Worm (Caenorhabditis elegans) whole organism, late embryonic: ENCODE results near the gene ZK353.4.

Experiments
- C38D4.7 ChIP-seq: fragments of 200-800 bp; sonication (Bioruptor generic); optimal IDR thresholded peaks from 2 replicates; lab custom pipeline; 2018; ENCODE audit warnings: mild to moderate bottlenecking, missing genetic modification characterization, moderate library complexity, missing compliant biosample characterization
- F13H6.1 ChIP-seq: sonication (generic microtip); optimal IDR thresholded peaks from 2 replicates; lab custom pipeline; 2016; ENCODE audit warnings: missing genetic modification characterization, missing compliant biosample characterization
- K09A11.1 ChIP-seq: sonication (generic microtip); optimal IDR thresholded peaks from 2 replicates; lab custom pipeline; 2017; ENCODE audit warnings: antibody characterized with exemption, mild to moderate bottlenecking, missing genetic modification characterization, missing compliant biosample characterization; ENCODE audit not compliant: insufficient read depth
- ahr-1 ChIP-seq: sonication (generic microtip); optimal IDR thresholded peaks from 2 replicates; lab custom pipeline; 2016; ENCODE audit warnings: missing genetic modification characterization, missing compliant biosample characterization
- ceh-14 ChIP-seq: sonication (generic microtip); optimal IDR thresholded peaks from 2 replicates; lab custom pipeline; 2016; ENCODE audit warnings: missing genotype, missing genetic modification characterization, missing compliant biosample characterization
- ceh-18 ChIP-seq: sonication (generic microtip); optimal IDR thresholded peaks from 2 replicates; lab custom pipeline; 2016; ENCODE audit warnings: missing genetic modification characterization, missing compliant biosample characterization
- ceh-19 ChIP-seq: fragments of 200-800 bp; sonication (Bioruptor generic); optimal IDR thresholded peaks from 2 replicates; lab custom pipeline; 2018; ENCODE audit warnings: mild to moderate bottlenecking, missing genetic modification characterization, missing compliant biosample characterization
- ceh-2 ChIP-seq: sonication (generic microtip); optimal IDR thresholded peaks from 2 replicates; lab custom pipeline; 2016; ENCODE audit warnings: missing genotype, missing genetic modification characterization, missing compliant biosample characterization
- ceh-22 ChIP-seq: sonication (generic microtip); optimal IDR thresholded peaks from 2 replicates; lab custom pipeline; 2017; ENCODE audit warnings: missing biosample characterization, missing genetic modification characterization
- ceh-24 ChIP-seq: sonication (generic microtip); optimal IDR thresholded peaks from 2 replicates; lab custom pipeline; 2016; ENCODE audit warnings: mild to moderate bottlenecking, missing genetic modification characterization, missing compliant biosample characterization
- ceh-30 ChIP-seq: fragments of 150-350 bp; optimal IDR thresholded peaks from 2 replicates; lab custom pipeline; 2014; ENCODE audit warnings: missing biosample characterization, missing genetic modification characterization
- ceh-31 ChIP-seq: sonication (generic microtip); optimal IDR thresholded peaks from 2 replicates; lab custom pipeline; 2016; ENCODE audit warnings: missing genetic modification characterization, missing compliant biosample characterization
- ceh-45 ChIP-seq: fragments of 200-800 bp; sonication (Bioruptor generic); IDR thresholded peaks from 2 replicates; pipeline ENCODE4 v1.3.6; 2022; ENCODE audit warnings: missing genetic modification reagents, missing genetic modification characterization, missing compliant biosample characterization
- ceh-48 ChIP-seq: sonication (generic microtip); optimal IDR thresholded peaks from 2 replicates; lab custom pipeline; 2016; ENCODE audit warnings: missing genetic modification characterization, inconsistent platforms, missing compliant biosample characterization
- ceh-6 ChIP-seq: fragments of 200-800 bp; sonication (Bioruptor generic); optimal IDR thresholded peaks from 2 replicates; lab custom pipeline; 2018; ENCODE audit warnings: mild to moderate bottlenecking, missing genetic modification characterization, missing compliant biosample characterization
- ceh-9 ChIP-seq: sonication (generic microtip); optimal IDR thresholded peaks from 2 replicates; lab custom pipeline; 2016; ENCODE audit warnings: mild to moderate bottlenecking, missing genetic modification characterization, inconsistent platforms, missing compliant biosample characterization
- dmd-4 ChIP-seq: sonication (generic microtip); optimal IDR thresholded peaks from 2 replicates; lab custom pipeline; 2016; ENCODE audit warnings: borderline replicate concordance, missing genetic modification characterization, missing compliant biosample characterization
- elt-2 ChIP-seq: sonication (generic microtip); optimal IDR thresholded peaks from 2 replicates; lab custom pipeline; 2016; ENCODE audit warnings: missing genetic modification reagents, missing genetic modification characterization, missing compliant biosample characterization
- elt-4 ChIP-seq: sonication (generic microtip); optimal IDR thresholded peaks from 2 replicates; lab custom pipeline; 2016; ENCODE audit warnings: missing genetic modification characterization, missing compliant biosample characterization
- ets-4 ChIP-seq: sonication (generic microtip); optimal IDR thresholded peaks from 2 replicates; lab custom pipeline; 2016; ENCODE audit warnings: missing genetic modification characterization, missing compliant biosample characterization
- eyg-1 ChIP-seq: sonication (generic microtip); optimal IDR thresholded peaks from 2 replicates; lab custom pipeline; 2016; ENCODE audit warnings: missing genotype, missing genetic modification characterization, missing compliant biosample characterization
- fax-1 ChIP-seq: sonication (generic microtip); optimal IDR thresholded peaks from 2 replicates; lab custom pipeline; 2016; ENCODE audit warnings: missing genotype, missing genetic modification characterization, missing compliant biosample characterization
- fkh-6 ChIP-seq: sonication (generic microtip); optimal IDR thresholded peaks from 2 replicates; lab custom pipeline; 2016; ENCODE audit warnings: missing genetic modification characterization, missing compliant biosample characterization
- gmeb-2 ChIP-seq: sonication (generic microtip); optimal IDR thresholded peaks from 2 replicates; lab custom pipeline; 2016; ENCODE audit warnings: missing genetic modification characterization, inconsistent platforms, missing compliant biosample characterization
- hlh-13 ChIP-seq: fragments of 200-800 bp; sonication (Bioruptor generic); optimal IDR thresholded peaks from 2 replicates; lab custom pipeline; 2018; ENCODE audit warnings: mild to moderate bottlenecking, missing genetic modification characterization, missing compliant biosample characterization
- hlh-15 ChIP-seq: sonication (generic microtip); optimal IDR thresholded peaks from 2 replicates; lab custom pipeline; 2016; ENCODE audit warnings: missing genetic modification characterization, missing compliant biosample characterization
- hlh-30 ChIP-seq: sonication (generic microtip); optimal IDR thresholded peaks from 2 replicates; lab custom pipeline; 2017; ENCODE audit warnings: antibody characterized with exemption, missing genetic modification characterization, missing compliant biosample characterization; ENCODE audit not compliant: insufficient read depth
- hlh-6 ChIP-seq: sonication (generic microtip); optimal IDR thresholded peaks from 2 replicates; lab custom pipeline; 2016; ENCODE audit warnings: missing genotype, missing genetic modification characterization, missing compliant biosample characterization
- hlh-8 ChIP-seq: sonication (generic microtip); optimal IDR thresholded peaks from 2 replicates; lab custom pipeline; 2016; ENCODE audit warnings: missing genotype, missing genetic modification characterization, missing compliant biosample characterization
- lim-6 ChIP-seq: sonication (generic microtip); optimal IDR thresholded peaks from 2 replicates; lab custom pipeline; 2016; ENCODE audit warnings: missing genetic modification characterization, missing compliant biosample characterization
- lin-11 ChIP-seq: fragments of 200-800 bp; sonication (Bioruptor generic); optimal IDR thresholded peaks from 2 replicates; lab custom pipeline; 2018; ENCODE audit warnings: mild to moderate bottlenecking, missing genetic modification characterization, missing compliant biosample characterization
- madf-2 ChIP-seq: sonication (generic microtip); optimal IDR thresholded peaks from 2 replicates; lab custom pipeline; 2017; ENCODE audit warnings: missing genetic modification characterization, missing compliant biosample characterization
- mec-3 ChIP-seq: sonication (generic microtip); optimal IDR thresholded peaks from 2 replicates; lab custom pipeline; 2016; ENCODE audit warnings: borderline replicate concordance, missing genetic modification characterization, missing compliant biosample characterization
- nfya-1 ChIP-seq: sonication (generic microtip); optimal IDR thresholded peaks from 2 replicates; lab custom pipeline; 2017; ENCODE audit warnings: missing genetic modification characterization, mild to moderate bottlenecking, missing compliant biosample characterization, antibody characterized with exemption, moderate library complexity
- nhr-11 ChIP-seq: fragments of 150-350 bp; optimal IDR thresholded peaks from 2 replicates; lab custom pipeline; 2014; ENCODE audit warnings: missing biosample characterization, missing genetic modification characterization
- nhr-232 ChIP-seq: sonication (generic microtip); optimal IDR thresholded peaks from 2 replicates; lab custom pipeline; 2016; ENCODE audit warnings: missing genetic modification characterization, missing compliant biosample characterization
- npax-4 ChIP-seq: sonication (generic microtip); optimal IDR thresholded peaks from 2 replicates; lab custom pipeline; 2016; ENCODE audit warnings: missing genetic modification characterization, missing compliant biosample characterization
- odd-2 ChIP-seq: sonication (generic microtip); optimal IDR thresholded peaks from 2 replicates; lab custom pipeline; 2017; ENCODE audit warnings: antibody characterized with exemption, mild to moderate bottlenecking, missing genetic modification characterization, missing compliant biosample characterization
- pag-3 ChIP-seq: sonication (generic microtip); optimal IDR thresholded peaks from 2 replicates; lab custom pipeline; 2016; ENCODE audit warnings: missing compliant biosample characterization, missing genetic modification characterization, borderline replicate concordance
- pax-1 ChIP-seq: fragments of 150-350 bp; optimal IDR thresholded peaks from 2 replicates; lab custom pipeline; 2014; ENCODE audit warnings: missing biosample characterization, missing genetic modification characterization
- pha-4 ChIP-seq: fragments of 150-350 bp; optimal IDR thresholded peaks from 2 replicates; lab custom pipeline; 2018; ENCODE audit warnings: missing biosample characterization, missing genetic modification reagents, missing genetic modification characterization
- pqm-1 ChIP-seq: sonication (generic microtip); optimal IDR thresholded peaks from 2 replicates; lab custom pipeline; 2016; ENCODE audit warnings: missing genetic modification characterization, missing compliant biosample characterization
- pros-1 ChIP-seq: fragments of 150-350 bp; optimal IDR thresholded peaks from 2 replicates; lab custom pipeline; 2014; ENCODE audit warnings: missing biosample characterization, missing genetic modification reagents, missing genetic modification characterization
- rnt-1 ChIP-seq: sonication (generic microtip); optimal IDR thresholded peaks from 2 replicates; lab custom pipeline; 2016; ENCODE audit warnings: missing genetic modification characterization, missing compliant biosample characterization
- sdc-2 ChIP-seq: sonication (generic microtip); optimal IDR thresholded peaks from 2 replicates; lab custom pipeline; 2016; ENCODE audit warnings: missing genotype, missing genetic modification characterization, missing compliant biosample characterization
- sox-2 ChIP-seq: fragments of 200-800 bp; sonication (Bioruptor generic); IDR thresholded peaks from 2 replicates; pipeline ENCODE4 v1.3.6; 2022; ENCODE audit warnings: missing genetic modification reagents, missing genetic modification characterization, missing compliant biosample characterization
- syd-9 ChIP-seq: sonication (generic microtip); optimal IDR thresholded peaks from 2 replicates; lab custom pipeline; 2016; ENCODE audit warnings: mild to moderate bottlenecking, missing genetic modification characterization, moderate library complexity, missing compliant biosample characterization
- tbx-2 ChIP-seq: sonication (generic microtip); optimal IDR thresholded peaks from 2 replicates; lab custom pipeline; 2016; ENCODE audit warnings: missing genetic modification characterization, missing compliant biosample characterization
- ttx-3 ChIP-seq: sonication (generic microtip); optimal IDR thresholded peaks from 2 replicates; lab custom pipeline; 2016; ENCODE audit warnings: missing genetic modification reagents, missing genetic modification characterization, missing compliant biosample characterization
- unc-3 ChIP-seq, 2 experiments: fragments of 200-800 bp in 1 of 2; sonication (Bioruptor generic) in 1 of 2; sonication (generic microtip) in 1 of 2; conservative IDR thresholded peaks in 1 of 2; optimal IDR thresholded peaks in 1 of 2; 2 replicates each; pipeline versions ENCODE4 v1.3.6 to Lab custom; 2016 to 2022; ENCODE audit warnings: missing compliant biosample characterization in 2 of 2, missing genetic modification characterization in 2 of 2, missing genetic modification reagents in 1 of 2
- unc-55 ChIP-seq: sonication (generic microtip); optimal IDR thresholded peaks from 2 replicates; lab custom pipeline; 2017; ENCODE audit warnings: missing biosample characterization, missing genetic modification reagents, missing genetic modification characterization
- zip-5 ChIP-seq: sonication (generic microtip); optimal IDR thresholded peaks from 2 replicates; lab custom pipeline; 2016; ENCODE audit warnings: missing genetic modification characterization, missing compliant biosample characterization
- ztf-16 ChIP-seq: sonication (generic microtip); optimal IDR thresholded peaks from 2 replicates; lab custom pipeline; 2017; ENCODE audit warnings: missing genetic modification characterization, missing compliant biosample characterization

ZK353.4 gene

DNA sequence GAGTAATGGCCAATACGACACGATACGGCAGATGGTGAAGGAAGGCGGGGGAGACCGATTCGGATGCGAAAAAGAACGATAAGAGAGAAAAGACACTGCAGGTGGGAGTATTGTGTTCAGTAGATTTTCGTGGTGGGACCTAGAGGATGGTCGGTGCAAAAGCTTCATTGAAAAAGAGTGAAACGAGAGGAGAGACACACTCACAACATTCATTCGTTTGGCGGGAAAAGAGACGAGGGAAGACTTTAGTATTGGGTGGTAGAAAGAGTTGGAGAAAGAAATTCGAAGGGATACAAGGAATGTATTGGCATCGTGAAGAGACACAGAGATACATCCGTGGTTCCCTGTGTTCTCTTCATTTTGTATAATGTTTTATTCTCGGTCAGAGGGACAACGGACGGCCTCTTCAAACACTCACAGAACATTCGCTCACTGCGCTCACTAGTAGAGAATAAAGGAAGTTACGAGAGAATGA, 33.0 kb downstream of the ZK353.4 start:
- TF ChIP-seq sox-2 (GFP tag; lab: Robert Waterston, UW) (no peak; the same call in 1 of the 2 replicates), fkh-6 (no peak), K09A11.1 (no peak), syd-9 (tag; lab: Kevin White, UChicago) (peak; percentile 56), elt-4 (tag; lab: Kevin White, UChicago) (no peak), ceh-22 (tag; lab: Kevin White, UChicago) (no peak), pros-1 (tag; lab: Kevin White, UChicago) (peak; percentile 40), F13H6.1 (tag; lab: Kevin White, UChicago) (no peak), tbx-2 (peak; percentile 60), elt-2 (tag; lab: Kevin White, UChicago) (peak; percentile 14), ceh-24 (tag; lab: Kevin White, UChicago) (no peak), ttx-3 (tag; lab: Kevin White, UChicago) (no peak), hlh-6 (peak; percentile 25), hlh-30 (tag; lab: Kevin White, UChicago) (peak; percentile 10), ceh-48 (tag; lab: Kevin White, UChicago) (no peak), hlh-13 (GFP tag; lab: Kevin White, UChicago) (no peak), nhr-232 (tag; lab: Kevin White, UChicago) (no peak), C38D4.7 (no peak), pha-4 (no peak), mec-3 (tag; lab: Kevin White, UChicago) (no peak), ceh-9 (no peak), ceh-18 (tag; lab: Kevin White, UChicago) (peak; percentile 81), rnt-1 (tag; lab: Kevin White, UChicago) (no peak), nhr-11 (no peak), sdc-2 (peak; percentile 7), odd-2 (tag; lab: Kevin White, UChicago) (no peak), ceh-6 (no peak), zip-5 (tag; lab: Kevin White, UChicago) (no peak), hlh-15 (no peak), ets-4 (tag; lab: Kevin White, UChicago) (no peak), pax-1 (tag; lab: Kevin White, UChicago) (no peak), ceh-2 (tag; lab: Kevin White, UChicago) (peak; percentile 39), gmeb-2 (tag; lab: Kevin White, UChicago) (no peak), unc-3 (GFP tag; conservative IDR thresholded peaks at IDR 0.05; lab: Robert Waterston, UW) (no peak), unc-3 (tag; optimal IDR thresholded peaks at IDR 0.05; lab: Kevin White, UChicago) (no peak), dmd-4 (tag; lab: Kevin White, UChicago) (no peak), madf-2 (tag; lab: Kevin White, UChicago) (no peak), nfya-1 (tag; lab: Kevin White, UChicago) (peak; percentile 87), ceh-19 (GFP tag; lab: Kevin White, UChicago) (no peak), npax-4 (tag; lab: Kevin White, UChicago) (no peak), ceh-45 (GFP tag; lab: Robert Waterston, UW) (no peak), unc-55 (GFP tag; lab: Kevin White, UChicago) (peak; percentile 14), lin-11 (tag; lab: Kevin White, UChicago) (peak; percentile 8), hlh-8 (tag; lab: Kevin White, UChicago) (no peak), pag-3 (tag; lab: Kevin White, UChicago) (no peak), pqm-1 (tag; lab: Kevin White, UChicago) (no peak), ceh-30 (tag; lab: Kevin White, UChicago) (no peak), ahr-1 (tag; lab: Kevin White, UChicago) (no peak), ceh-31 (tag; lab: Kevin White, UChicago) (peak; percentile 85), lim-6 (tag; lab: Kevin White, UChicago) (no peak), ztf-16 (tag; lab: Kevin White, UChicago) (no peak), ceh-14 (tag; lab: Kevin White, UChicago) (peak; percentile 37), eyg-1 (tag; lab: Kevin White, UChicago) (peak; percentile 55), fax-1 (tag; lab: Kevin White, UChicago) (no peak)
